ENCODE assay signal across 1 fruit fly cellular context in the genomic region with DNA sequence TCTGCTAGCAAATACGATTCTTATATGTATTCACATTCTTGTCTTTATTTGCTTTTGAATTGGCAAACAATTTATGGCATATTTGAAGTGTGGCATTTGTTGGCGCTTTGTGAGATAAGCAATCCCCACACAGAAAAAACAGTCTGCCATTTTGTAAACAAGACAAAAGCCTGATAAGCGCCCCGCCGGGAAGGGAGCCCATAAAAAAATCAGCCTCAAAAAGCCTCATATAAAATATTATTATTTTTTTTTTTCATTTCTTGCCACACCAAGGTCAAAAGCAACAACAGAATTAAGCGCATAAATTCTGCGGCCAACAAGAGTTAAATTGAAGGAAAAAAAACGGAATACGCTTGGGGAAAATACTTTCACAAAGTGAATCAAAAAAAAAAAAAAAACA.
TF ChIP-seq lines count a peak whose summit lies in the region.

No protein-coding gene starts in this region.

TF ChIP-seq in whole organism, embryonic, 481 proteins besides CTCF, POLR2A, EP300 and RAD21 (continued from another document):
- TF ChIP-seq hbn (GFP tag; IDR thresholded peaks at IDR 0.05; lab: Robert Waterston, UW; ENCODE audit: partially characterized antibody) (no peak), CG7357 (GFP tag; IDR thresholded peaks at IDR 0.05; lab: Robert Waterston, UW) (no peak), fd3F (GFP tag; optimal IDR thresholded peaks at IDR 0.05; lab: Kevin White, UChicago) (peak; percentile 27), Usf (GFP tag; optimal IDR thresholded peaks at IDR 0.05; lab: Kevin White, UChicago) (no peak), eve (GFP tag; optimal IDR thresholded peaks at IDR 0.05; lab: Kevin White, UChicago) (no peak), ftz-f1 (GFP tag; optimal IDR thresholded peaks at IDR 0.05; lab: Kevin White, UChicago) (peak; percentile 73), mirr (GFP tag; optimal IDR thresholded peaks at IDR 0.05; lab: Kevin White, UChicago) (peak; percentile 76), CG3847 (GFP tag; IDR thresholded peaks at IDR 0.05; lab: Robert Waterston, UW) (no peak), Fer2 (tag; optimal IDR thresholded peaks at IDR 0.05; lab: Kevin White, UChicago) (peak; percentile 10), ase (GFP tag; IDR thresholded peaks at IDR 0.05; lab: Robert Waterston, UW) (no peak), Taf1 (GFP tag; IDR thresholded peaks at IDR 0.05; lab: Robert Waterston, UW) (no peak), jigr1 (GFP tag; IDR thresholded peaks at IDR 0.05; lab: Robert Waterston, UW) (no peak), sens (GFP tag; lab: Kevin White, UChicago) (peak; percentile 15), toy (GFP tag; IDR thresholded peaks at IDR 0.05; lab: Robert Waterston, UW) (no peak), en (GFP tag; optimal IDR thresholded peaks at IDR 0.05; lab: Kevin White, UChicago) (no peak), CG11398 (GFP tag; optimal IDR thresholded peaks at IDR 0.05; lab: Kevin White, UChicago) (peak; percentile 17), CG43689 (GFP tag; IDR thresholded peaks at IDR 0.05; lab: Robert Waterston, UW) (no peak), Dp (GFP tag; optimal IDR thresholded peaks at IDR 0.05; lab: Kevin White, UChicago) (no peak), sima (GFP tag; optimal IDR thresholded peaks at IDR 0.05; lab: Kevin White, UChicago) (no peak), Dip3 (GFP tag; optimal IDR thresholded peaks at IDR 0.05; lab: Kevin White, UChicago) (no peak), btn (GFP tag; optimal IDR thresholded peaks at IDR 0.05; lab: Kevin White, UChicago) (no peak), ato (GFP tag; IDR thresholded peaks at IDR 0.05; lab: Robert Waterston, UW; ENCODE audit: partially characterized antibody) (no peak), slbo (GFP tag; IDR thresholded peaks at IDR 0.05; lab: Robert Waterston, UW) (no peak), CG14441 (GFP tag; IDR thresholded peaks at IDR 0.05; lab: Robert Waterston, UW) (no peak), run (tag; optimal IDR thresholded peaks at IDR 0.05; lab: Kevin White, UChicago) (no peak), TFAM (GFP tag; optimal IDR thresholded peaks at IDR 0.05; lab: Kevin White, UChicago) (no peak), corto (GFP tag; optimal IDR thresholded peaks at IDR 0.05; lab: Kevin White, UChicago) (peak; percentile 34), CG9727 (GFP tag; optimal IDR thresholded peaks at IDR 0.05; lab: Kevin White, UChicago) (peak; percentile 34), CG8388 (GFP tag; optimal IDR thresholded peaks at IDR 0.05; lab: Kevin White, UChicago) (no peak), luna (GFP tag; optimal IDR thresholded peaks at IDR 0.05; lab: Kevin White, UChicago) (no peak), Max (GFP tag; optimal IDR thresholded peaks at IDR 0.05; lab: Kevin White, UChicago) (no peak), kay (GFP tag; optimal IDR thresholded peaks at IDR 0.05; lab: Kevin White, UChicago) (no peak), Nf-YC (tag; optimal IDR thresholded peaks at IDR 0.05; lab: Kevin White, UChicago) (no peak), CG10209 (GFP tag; optimal IDR thresholded peaks at IDR 0.05; lab: Kevin White, UChicago) (peak; percentile 49), CG7372 (GFP tag; IDR thresholded peaks at IDR 0.05; lab: Robert Waterston, UW) (no peak), dmrt99B (tag; optimal IDR thresholded peaks at IDR 0.05; lab: Kevin White, UChicago) (peak; percentile 15), row (GFP tag; IDR thresholded peaks at IDR 0.05; lab: Robert Waterston, UW) (no peak), HmgZ (tag; optimal IDR thresholded peaks at IDR 0.05; lab: Kevin White, UChicago) (peak; percentile 49), CG11723 (GFP tag; optimal IDR thresholded peaks at IDR 0.05; lab: Kevin White, UChicago) (no peak), gfzf (GFP tag; optimal IDR thresholded peaks at IDR 0.05; lab: Kevin White, UChicago) (no peak), Scr (GFP tag; IDR thresholded peaks at IDR 0.05; lab: Robert Waterston, UW; ENCODE audit: partially characterized antibody) (no peak), exex (tag; optimal IDR thresholded peaks at IDR 0.05; lab: Kevin White, UChicago) (peak; percentile 79), CG7987 (GFP tag; optimal IDR thresholded peaks at IDR 0.05; lab: Kevin White, UChicago) (peak; percentile 82), vvl (GFP tag; IDR thresholded peaks at IDR 0.05; lab: Robert Waterston, UW) (0 out of 2 replicates have a peak, but pooled peaks have one; percentile 19), PHDP (tag; optimal IDR thresholded peaks at IDR 0.05; lab: Kevin White, UChicago) (peak; percentile 73), CG7556 (GFP tag; optimal IDR thresholded peaks at IDR 0.05; lab: Kevin White, UChicago) (no peak), Eip74EF (GFP tag; optimal IDR thresholded peaks at IDR 0.05; lab: Kevin White, UChicago) (no peak), CG11560 (tag; IDR thresholded peaks at IDR 0.05; lab: Robert Waterston, UW) (no peak), tx (GFP tag; optimal IDR thresholded peaks at IDR 0.05; lab: Kevin White, UChicago) (no peak), pb (GFP tag; optimal IDR thresholded peaks at IDR 0.05; lab: Kevin White, UChicago) (no peak), h (optimal IDR thresholded peaks at IDR 0.05; lab: Kevin White, UChicago) (no peak), Fer3 (tag; optimal IDR thresholded peaks at IDR 0.05; lab: Kevin White, UChicago) (peak; percentile 59), repo (GFP tag; optimal IDR thresholded peaks at IDR 0.05; lab: Kevin White, UChicago) (no peak), NFAT (GFP tag; IDR thresholded peaks at IDR 0.05; lab: Robert Waterston, UW) (no peak), CG13624 (GFP tag; optimal IDR thresholded peaks at IDR 0.05; lab: Kevin White, UChicago) (no peak), lov (optimal IDR thresholded peaks at IDR 0.05; lab: Kevin White, UChicago) (no peak), lov (GFP tag; IDR thresholded peaks at IDR 0.05; lab: Robert Waterston, UW) (no peak), odd (GFP tag; optimal IDR thresholded peaks at IDR 0.05; lab: Kevin White, UChicago) (peak; percentile 42), Drgx (GFP tag; IDR thresholded peaks at IDR 0.05; lab: Robert Waterston, UW) (no peak), nmo (GFP tag; optimal IDR thresholded peaks at IDR 0.05; lab: Kevin White, UChicago) (no peak), Dek (tag; optimal IDR thresholded peaks at IDR 0.05; lab: Kevin White, UChicago) (no peak), klu (GFP tag; IDR thresholded peaks at IDR 0.05; lab: Robert Waterston, UW) (no peak), wek (GFP tag; optimal IDR thresholded peaks at IDR 0.05; lab: Kevin White, UChicago) (no peak), CG33213 (GFP tag; optimal IDR thresholded peaks at IDR 0.05; lab: Kevin White, UChicago) (no peak), Mrtf (GFP tag; IDR thresholded peaks at IDR 0.05; lab: Robert Waterston, UW) (no peak), shn (GFP tag; optimal IDR thresholded peaks at IDR 0.05; lab: Kevin White, UChicago) (no peak), HLH4C (GFP tag; IDR thresholded peaks at IDR 0.05; lab: Robert Waterston, UW; ENCODE audit: partially characterized antibody) (no peak), disco-r (GFP tag; optimal IDR thresholded peaks at IDR 0.05; lab: Kevin White, UChicago) (no peak), danr (GFP tag; IDR thresholded peaks at IDR 0.05; lab: Robert Waterston, UW) (no peak), CG7839 (tag; optimal IDR thresholded peaks at IDR 0.05; lab: Kevin White, UChicago) (peak; percentile 26), bcd (GFP tag; optimal IDR thresholded peaks at IDR 0.05; lab: Kevin White, UChicago) (peak; percentile 7), CG10431 (GFP tag; optimal IDR thresholded peaks at IDR 0.05; lab: Kevin White, UChicago) (no peak), prd (optimal IDR thresholded peaks at IDR 0.05; lab: Kevin White, UChicago) (no peak), prd (GFP tag; IDR thresholded peaks at IDR 0.05; lab: Robert Waterston, UW) (no peak), B-H2 (GFP tag; optimal IDR thresholded peaks at IDR 0.05; lab: Kevin White, UChicago) (peak; percentile 75), Spps (tag; optimal IDR thresholded peaks at IDR 0.05; lab: Kevin White, UChicago) (no peak), chif (GFP tag; optimal IDR thresholded peaks at IDR 0.05; lab: Kevin White, UChicago) (no peak), Six4 (GFP tag; optimal IDR thresholded peaks at IDR 0.05; lab: Kevin White, UChicago) (no peak), HLH3B (GFP tag; IDR thresholded peaks at IDR 0.05; lab: Robert Waterston, UW) (no peak), Mad (GFP tag; optimal IDR thresholded peaks at IDR 0.05; lab: Kevin White, UChicago) (no peak), Hsf (GFP tag; optimal IDR thresholded peaks at IDR 0.05; lab: Kevin White, UChicago) (no peak), D19B (GFP tag; optimal IDR thresholded peaks at IDR 0.05; lab: Kevin White, UChicago) (no peak), Sox100B (GFP tag; optimal IDR thresholded peaks at IDR 0.05; lab: Kevin White, UChicago) (peak; percentile 9), BEAF-32 (GFP tag; optimal IDR thresholded peaks at IDR 0.05; lab: Kevin White, UChicago) (no peak), tgo (GFP tag; IDR thresholded peaks at IDR 0.05; lab: Robert Waterston, UW) (no peak), CG2889 (GFP tag; IDR thresholded peaks at IDR 0.05; lab: Robert Waterston, UW) (no peak)
